Fruit fly (Drosophila melanogaster) whole organism, prepupa: ENCODE measurements around the gene Ipp.

Experiments
- CG11902 ChIP-seq: fragments of 200-800 bp; sonication (Bioruptor generic); optimal IDR thresholded peaks from 3 replicates; lab custom pipeline; 2016; ENCODE audit warnings: missing biosample characterization, missing genetic modification characterization
- Eip75B ChIP-seq: fragments of 200-800 bp; sonication (Bioruptor generic); optimal IDR thresholded peaks from 3 replicates; lab custom pipeline; 2016; ENCODE audit warnings: missing biosample characterization, missing genetic modification characterization
- Gug ChIP-seq: fragments of 200-800 bp; sonication (Bioruptor generic); IDR thresholded peaks from 2 replicates; pipeline ENCODE4 v1.3.6; 2022; ENCODE audit warnings: missing biosample characterization, missing genetic modification characterization
- Hr4 ChIP-seq: fragments of 200-800 bp; sonication (Bioruptor generic); optimal IDR thresholded peaks from 3 replicates; lab custom pipeline; 2016; ENCODE audit warnings: missing biosample characterization, missing genetic modification characterization
- fkh ChIP-seq: fragments of 200-800 bp; sonication (Bioruptor generic); optimal IDR thresholded peaks from 3 replicates; lab custom pipeline; 2017; ENCODE audit warnings: missing biosample characterization, mild to moderate bottlenecking, missing genetic modification characterization, moderate library complexity

DNA sequence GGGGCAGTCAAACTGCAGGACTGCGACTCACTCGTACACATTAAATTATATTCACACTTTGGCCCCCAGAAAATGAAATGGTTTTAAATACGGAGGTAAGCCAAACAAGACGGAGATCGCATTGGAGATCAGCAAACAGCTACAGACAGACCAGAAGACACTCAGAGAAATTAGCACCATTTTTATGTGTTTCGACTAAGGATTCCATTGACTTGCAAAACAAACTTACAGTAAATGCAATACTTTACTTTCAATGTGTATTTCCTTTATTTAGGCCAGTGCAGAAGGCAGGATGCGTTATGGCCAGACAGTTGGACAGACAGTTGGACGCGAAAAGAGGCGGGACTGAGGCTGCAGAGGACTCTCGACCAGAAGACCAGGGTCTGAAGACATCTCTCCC lies 3.4 kb upstream of the Ipp start:
- no peak for TF ChIP-seq Gug (GFP tag; lab: Robert Waterston, UW)
- no peak for TF ChIP-seq CG11902
- TF ChIP-seq fkh (GFP tag; lab: Kevin White, UChicago): no peak
- TF ChIP-seq Eip75B (GFP tag; lab: Kevin White, UChicago): no peak
- TF ChIP-seq Hr4 (GFP tag; lab: Kevin White, UChicago): no peak
